Worm (Caenorhabditis elegans) whole organism, young adult: Measurements from ENCODE around the gene F58A6.1.

Source experiments
- B0035.1 ChIP-seq: sonication (generic microtip); optimal IDR thresholded peaks from 2 replicates; lab custom pipeline; 2016; ENCODE audit warnings: missing genetic modification characterization, mild to moderate bottlenecking, missing compliant biosample characterization, missing genotype, missing genetic modification reagents
- B0261.1 ChIP-seq: sonication (generic microtip); optimal IDR thresholded peaks from 2 replicates; lab custom pipeline; 2016; ENCODE audit warnings: mild to moderate bottlenecking, missing genetic modification characterization, moderate library complexity, missing compliant biosample characterization
- B0336.3 ChIP-seq: fragments of 200-800 bp; sonication (Bioruptor generic); IDR thresholded peaks from 2 replicates; pipeline ENCODE4 v1.3.6; 2022; ENCODE audit warnings: missing genetic modification characterization, missing compliant biosample characterization
- C06A6.2 ChIP-seq: fragments of 200-800 bp; sonication (Bioruptor generic); conservative IDR thresholded peaks from 2 replicates; pipeline ENCODE4 v1.3.6; 2022; ENCODE audit warnings: missing genetic modification characterization, missing compliant biosample characterization
- C17E4.6 ChIP-seq: fragments of 200-800 bp; sonication (Bioruptor generic); IDR thresholded peaks from 2 replicates; pipeline ENCODE4 v1.3.6; 2022; ENCODE audit warnings: missing genetic modification reagents, missing genetic modification characterization, missing compliant biosample characterization
- D2030.7 ChIP-seq: fragments of 200-800 bp; sonication (Bioruptor generic); IDR thresholded peaks from 2 replicates; pipeline ENCODE4 v1.3.6; 2022; ENCODE audit warnings: missing genetic modification reagents, missing genetic modification characterization, missing compliant biosample characterization
- F57C9.4 ChIP-seq: sonication (generic microtip); optimal IDR thresholded peaks from 2 replicates; lab custom pipeline; 2017; ENCODE audit warnings: mild to moderate bottlenecking, missing genetic modification characterization, missing compliant biosample characterization
- K11D2.4 ChIP-seq: fragments of 200-800 bp; sonication (Bioruptor generic); IDR thresholded peaks from 2 replicates; pipeline ENCODE4 v1.3.6; 2022; ENCODE audit warnings: missing genetic modification reagents, missing genetic modification characterization, missing compliant biosample characterization
- T07F8.4 ChIP-seq: sonication (generic microtip); optimal IDR thresholded peaks from 2 replicates; lab custom pipeline; 2016; ENCODE audit warnings: mild to moderate bottlenecking, missing genetic modification characterization, moderate library complexity, missing compliant biosample characterization
- aptf-3 ChIP-seq: fragments of 200-800 bp; sonication (Bioruptor generic); IDR thresholded peaks from 2 replicates; pipeline ENCODE4 v1.3.6; 2022; ENCODE audit warnings: missing genetic modification characterization, missing compliant biosample characterization
- atf-7 ChIP-seq: sonication (generic microtip); optimal IDR thresholded peaks from 2 replicates; lab custom pipeline; 2017; ENCODE audit warnings: mild to moderate bottlenecking, missing genetic modification characterization, missing compliant biosample characterization
- attf-6 ChIP-seq: fragments of 200-800 bp; sonication (Bioruptor generic); IDR thresholded peaks from 2 replicates; pipeline ENCODE4 v1.3.6; 2022; ENCODE audit warnings: missing genetic modification reagents, missing genetic modification characterization, missing compliant biosample characterization
- cebp-1 ChIP-seq, 2 experiments: fragments of 200-800 bp in 1 of 2; sonication (Bioruptor generic) in 1 of 2; sonication (generic microtip) in 1 of 2; IDR thresholded peaks in 1 of 2; optimal IDR thresholded peaks in 1 of 2; 2 replicates each; pipeline versions ENCODE4 v1.3.6 to Lab custom; 2017 to 2022; ENCODE audit warnings: missing compliant biosample characterization in 2 of 2, missing genetic modification characterization in 2 of 2, mild to moderate bottlenecking in 1 of 2, missing genetic modification reagents in 1 of 2, moderate library complexity in 1 of 2
- ceh-91 ChIP-seq: fragments of 200-800 bp; sonication (Bioruptor generic); IDR thresholded peaks from 2 replicates; pipeline ENCODE4 v1.3.6; 2022; ENCODE audit warnings: missing genetic modification reagents, missing genetic modification characterization, missing compliant biosample characterization
- efl-1 ChIP-seq: fragments of 150-350 bp; optimal IDR thresholded peaks from 2 replicates; lab custom pipeline; 2014; ENCODE audit warnings: missing biosample characterization, missing genetic modification reagents, missing genetic modification characterization
- gei-17 ChIP-seq: fragments of 200-800 bp; sonication (Bioruptor generic); optimal IDR thresholded peaks from 2 replicates; lab custom pipeline; 2018; ENCODE audit warnings: mild to moderate bottlenecking, missing genetic modification characterization, missing compliant biosample characterization
- hmg-1.2 ChIP-seq: fragments of 200-800 bp; sonication (Bioruptor generic); IDR thresholded peaks from 2 replicates; pipeline ENCODE4 v1.3.6; 2022; ENCODE audit warnings: missing genetic modification reagents, missing genetic modification characterization, missing compliant biosample characterization
- lag-1 ChIP-seq: fragments of 200-800 bp; sonication (Bioruptor generic); IDR thresholded peaks from 2 replicates; pipeline ENCODE4 v1.3.6; 2022; ENCODE audit warnings: missing genetic modification reagents, missing genetic modification characterization, missing compliant biosample characterization
- let-607 ChIP-seq, 2 experiments: fragments of 200-800 bp in 1 of 2; sonication (Bioruptor generic) in 1 of 2; sonication (generic microtip) in 1 of 2; optimal IDR thresholded peaks; 2 replicates each; lab custom pipeline; 2016 to 2018; ENCODE audit warnings: mild to moderate bottlenecking in 2 of 2, missing compliant biosample characterization in 2 of 2, missing genetic modification characterization in 2 of 2, moderate library complexity in 2 of 2, missing genotype in 1 of 2
- lin-40 ChIP-seq: sonication (generic microtip); optimal IDR thresholded peaks from 2 replicates; lab custom pipeline; 2016; ENCODE audit warnings: missing genetic modification characterization, mild to moderate bottlenecking, missing compliant biosample characterization, missing genotype, missing genetic modification reagents
- lir-1 ChIP-seq: fragments of 200-800 bp; sonication (Bioruptor generic); conservative IDR thresholded peaks from 2 replicates; pipeline ENCODE4 v1.3.6; 2022; ENCODE audit warnings: missing genetic modification reagents, missing genetic modification characterization, missing compliant biosample characterization
- lsl-1 ChIP-seq: fragments of 200-800 bp; sonication (Bioruptor generic); optimal IDR thresholded peaks from 2 replicates; lab custom pipeline; 2018; ENCODE audit warnings: mild to moderate bottlenecking, missing genetic modification characterization, moderate library complexity, missing compliant biosample characterization
- madf-6 ChIP-seq: fragments of 200-800 bp; sonication (Bioruptor generic); IDR thresholded peaks from 2 replicates; pipeline ENCODE4 v1.3.6; 2022; ENCODE audit warnings: missing genetic modification reagents, missing genetic modification characterization, missing compliant biosample characterization
- mcd-1 ChIP-seq: fragments of 200-800 bp; sonication (Bioruptor generic); IDR thresholded peaks from 2 replicates; pipeline ENCODE4 v1.3.6; 2022; ENCODE audit warnings: missing genetic modification reagents, missing genetic modification characterization, missing compliant biosample characterization
- mes-4 ChIP-seq: sonication (generic microtip); optimal IDR thresholded peaks from 2 replicates; lab custom pipeline; 2016; ENCODE audit warnings: missing genotype, missing genetic modification characterization, missing compliant biosample characterization
- nhr-179 ChIP-seq: sonication (generic microtip); optimal IDR thresholded peaks from 2 replicates; lab custom pipeline; 2016; ENCODE audit warnings: mild to moderate bottlenecking, missing genetic modification characterization, missing compliant biosample characterization
- nhr-80 ChIP-seq: sonication (generic microtip); optimal IDR thresholded peaks from 2 replicates; lab custom pipeline; 2016; ENCODE audit warnings: missing genetic modification characterization, missing compliant biosample characterization
- rcor-1 ChIP-seq: fragments of 200-800 bp; sonication (Bioruptor generic); IDR thresholded peaks from 2 replicates; pipeline ENCODE4 v1.3.6; 2022; ENCODE audit warnings: missing genetic modification reagents, missing genetic modification characterization, missing compliant biosample characterization
- sea-2 ChIP-seq: fragments of 200-800 bp; sonication (Bioruptor generic); IDR thresholded peaks from 2 replicates; pipeline ENCODE4 v1.3.6; 2022; ENCODE audit warnings: missing genetic modification characterization, missing compliant biosample characterization
- tbp1 ChIP-seq: fragments of 200-800 bp; sonication (Bioruptor generic); optimal IDR thresholded peaks from 2 replicates; lab custom pipeline; 2018; ENCODE audit warnings: mild to moderate bottlenecking, missing genetic modification characterization, missing compliant biosample characterization
- unc-62 ChIP-seq: fragments of 150-350 bp; optimal IDR thresholded peaks from 2 replicates; lab custom pipeline; 2014; ENCODE audit warnings: missing biosample characterization, missing genetic modification reagents, missing genetic modification characterization
- zim-3 ChIP-seq: sonication (generic microtip); optimal IDR thresholded peaks from 2 replicates; lab custom pipeline; 2017; ENCODE audit warnings: mild to moderate bottlenecking, missing genetic modification characterization, moderate library complexity, missing compliant biosample characterization
- ztf-22 ChIP-seq: fragments of 200-800 bp; sonication (Bioruptor generic); optimal IDR thresholded peaks from 2 replicates; lab custom pipeline; 2018; ENCODE audit warnings: mild to moderate bottlenecking, missing genetic modification characterization, moderate library complexity, missing compliant biosample characterization

F58A6.1 gene

ce11 chrII:5184661-5185545 lies 42.2 kb downstream of the F58A6.1 start:
- TF ChIP-seq lir-1 (GFP tag; lab: Robert Waterston, UW) (no peak), madf-6 (no peak), let-607 (tag; optimal IDR thresholded peaks at IDR 0.05; lab: Kevin White, UChicago) (peak in 1 of 2 experiments; percentile 8), cebp-1 (GFP tag; IDR thresholded peaks at IDR 0.05; lab: Robert Waterston, UW) (0 out of 2 replicates have a peak, but pooled peaks have one; percentile 51), cebp-1 (tag; optimal IDR thresholded peaks at IDR 0.05; lab: Kevin White, UChicago) (peak; percentile 30), lag-1 (GFP tag; lab: Robert Waterston, UW) (no peak), ztf-22 (GFP tag; lab: Kevin White, UChicago) (peak; percentile 83), tbp1 (GFP tag; lab: Kevin White, UChicago) (peak; percentile 8), F57C9.4 (tag; lab: Kevin White, UChicago) (no peak), nhr-80 (peak; percentile 71), B0261.1 (tag; lab: Kevin White, UChicago) (no peak), K11D2.4 (GFP tag; lab: Robert Waterston, UW) (no peak), atf-7 (tag; lab: Kevin White, UChicago) (peak; percentile 77), hmg-1.2 (GFP tag; lab: Robert Waterston, UW) (0 out of 2 replicates have a peak, but pooled peaks have one; percentile 9)

ce11 chrII:5185955-5186539 lies 43.3 kb downstream of the F58A6.1 start:
- peak; percentile 30; the same call in 1 of the 2 replicates for TF ChIP-seq B0336.3 (GFP tag; lab: Robert Waterston, UW)
- TF ChIP-seq C17E4.6 (GFP tag; lab: Robert Waterston, UW): no peak
- 0 out of 2 replicates have a peak, but pooled peaks have one; percentile 5 for TF ChIP-seq mcd-1 (GFP tag; lab: Robert Waterston, UW)
- peak; percentile 30 for TF ChIP-seq unc-62
- TF ChIP-seq D2030.7 (GFP tag; lab: Robert Waterston, UW): no peak
- TF ChIP-seq nhr-80: peak; percentile 90
- no peak for TF ChIP-seq B0035.1 (tag; lab: Kevin White, UChicago)
- no peak for TF ChIP-seq gei-17
- no peak for TF ChIP-seq sea-2
- TF ChIP-seq aptf-3 (GFP tag; lab: Robert Waterston, UW): no peak
- TF ChIP-seq ceh-91 (GFP tag; lab: Robert Waterston, UW): no peak
- no peak for TF ChIP-seq C06A6.2
- peak; percentile 44 for TF ChIP-seq ztf-22 (GFP tag; lab: Kevin White, UChicago)
- no peak for TF ChIP-seq mes-4 (tag; lab: Kevin White, UChicago)

- TF ChIP-seq nhr-80 (peak; percentile 40), C17E4.6 (GFP tag; lab: Robert Waterston, UW) (no peak)
Measured at ce11 chrII:5186870-5187269, 44.2 kb downstream of the F58A6.1 start.

DNA sequence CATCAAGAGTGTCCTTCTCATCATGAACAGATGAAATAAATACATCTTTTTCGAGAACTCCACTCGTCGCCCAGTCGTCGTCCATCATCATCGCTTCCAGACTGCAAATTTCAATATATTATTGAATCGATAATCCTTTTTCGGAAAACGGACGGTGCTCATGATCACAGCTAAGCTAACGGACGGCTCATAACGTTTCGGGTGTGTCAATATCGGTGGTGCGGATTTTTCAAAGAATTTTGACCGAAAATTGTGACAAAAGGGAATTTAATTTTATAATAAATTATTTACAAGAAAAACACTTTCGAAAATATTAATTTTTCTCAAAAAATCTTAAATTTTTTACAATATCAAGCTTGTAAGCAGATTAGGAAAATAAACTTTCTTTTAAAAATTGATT lies 44.8 kb downstream of the F58A6.1 start, which contains the start of gene crh-2:
Gene crh-2 (minus strand): TSS at position 101 of the 400 bp plus-strand sequence.
- TF ChIP-seq rcor-1: no peak
- no peak for TF ChIP-seq lin-40 (tag; lab: Kevin White, UChicago)
- TF ChIP-seq nhr-179 (tag; lab: Kevin White, UChicago): no peak
- TF ChIP-seq, all 124 proteins: peak for 0

ce11 chrII:5187934-5188333 lies 45.2 kb downstream of the F58A6.1 start:
- TF ChIP-seq zim-3 (tag; lab: Kevin White, UChicago) (no peak), attf-6 (GFP tag; lab: Robert Waterston, UW) (no peak), lsl-1 (GFP tag; lab: Kevin White, UChicago) (peak; percentile 80), D2030.7 (GFP tag; lab: Robert Waterston, UW) (peak; percentile 27; the same call in 1 of the 2 replicates), mcd-1 (GFP tag; lab: Robert Waterston, UW) (peak; percentile 57; the same call in 1 of the 2 replicates), T07F8.4 (tag; lab: Kevin White, UChicago) (no peak), efl-1 (GFP tag; lab: Kevin White, UChicago) (peak; percentile 20)
